Fruit fly (Drosophila melanogaster) whole organism, adult: Measurements from ENCODE around the gene Dad.

Experiments used
- CG14711 ChIP-seq: fragments of 200-800 bp; sonication (Bioruptor generic); optimal IDR thresholded peaks from 2 replicates; lab custom pipeline; 2018; ENCODE audit warnings: missing biosample characterization, mild to moderate bottlenecking, missing genetic modification characterization, moderate library complexity
- Clk ChIP-seq: fragments of 200-800 bp; sonication (Bioruptor generic); optimal IDR thresholded peaks from 2 replicates; lab custom pipeline; 2017; ENCODE audit warnings: missing biosample characterization, missing genetic modification characterization
- cnc ChIP-seq, 2 experiments: fragments of >200 bp; optimal IDR thresholded peaks; 2 replicates each; lab custom pipeline; 2017
- kay ChIP-seq: fragments of 200-800 bp; sonication (Bioruptor generic); peaks from one replicate; lab custom pipeline; 2016; ENCODE audit warnings: missing biosample characterization, missing genetic modification characterization, borderline replicate concordance
- ovo ChIP-seq: fragments of 200-800 bp; sonication (Bioruptor generic); optimal IDR thresholded peaks from 2 replicates; lab custom pipeline; 2016; ENCODE audit warnings: missing biosample characterization, missing genetic modification characterization
- pad ChIP-seq: fragments of 200-800 bp; sonication (Bioruptor generic); optimal IDR thresholded peaks from 3 replicates; lab custom pipeline; 2017; ENCODE audit warnings: missing biosample characterization, missing genetic modification characterization, mild to moderate bottlenecking, moderate library complexity, missing genetic modification reagents
- tj ChIP-seq: fragments of 200-800 bp; sonication (Bioruptor generic); optimal IDR thresholded peaks from 3 replicates; lab custom pipeline; 2017; ENCODE audit warnings: missing biosample characterization, mild to moderate bottlenecking, missing genetic modification characterization, moderate library complexity

dm6 chr3R:17008018-17008674 is 45.7 kb upstream of the Dad start, which contains the start of gene CG8907:
- TF ChIP-seq cnc (optimal IDR thresholded peaks at IDR 0.05; lab: Kevin White, UChicago) (no peak), kay (GFP tag; lab: Kevin White, UChicago) (peak; percentile 46), pad (GFP tag; lab: Kevin White, UChicago) (no peak), CG14711 (tag; lab: Kevin White, UChicago) (no peak), Clk (GFP tag; lab: Kevin White, UChicago) (no peak), ovo (GFP tag; lab: Kevin White, UChicago) (no peak), tj (GFP tag; lab: Kevin White, UChicago) (no peak)
